6 worm cellular contexts compared by ENCODE assay signal in the genomic region with DNA sequence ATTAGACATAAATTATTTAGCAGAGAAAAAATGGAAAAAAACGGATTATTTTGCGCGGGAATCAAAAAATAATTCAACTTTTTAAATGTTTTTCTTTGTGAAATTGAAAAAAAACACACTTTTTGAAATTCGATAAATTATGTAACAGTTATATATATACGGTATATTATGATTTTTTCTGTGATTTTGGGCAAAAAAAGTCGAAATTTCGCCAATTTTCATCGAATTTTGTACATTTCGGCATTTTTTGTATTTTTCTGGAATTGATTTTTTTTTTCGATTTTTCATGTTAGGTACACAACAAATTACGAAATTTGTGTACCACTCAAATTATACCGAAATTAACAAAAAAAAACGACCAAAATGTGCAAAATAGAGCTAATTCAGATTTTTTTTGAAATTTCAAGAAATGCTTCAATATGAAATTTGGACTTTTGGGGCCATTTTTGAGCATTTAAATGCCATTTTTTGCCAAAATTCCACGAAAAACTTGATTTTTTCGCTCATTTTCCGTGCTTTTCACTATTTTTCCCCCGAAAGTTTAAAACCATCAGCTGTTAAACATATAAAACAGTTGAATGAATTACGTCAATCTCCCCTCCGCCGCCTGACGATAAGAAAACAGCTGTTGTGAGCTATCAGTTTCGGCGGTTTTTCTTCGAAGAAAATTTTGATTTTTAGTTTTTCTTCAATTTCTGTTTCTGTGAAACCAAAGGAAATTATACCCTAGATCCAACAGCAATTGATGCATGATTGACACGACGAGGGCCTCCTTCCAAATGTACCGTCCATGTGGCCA.
A peak's percentile ranks its signal among the peaks of the same experiment; 100 is the strongest.
TF ChIP-seq lines count a peak whose summit lies in the region.

No protein-coding gene starts in this region.

TF ChIP-seq in whole organism, L1 larva, 84 proteins besides CTCF, POLR2A, EP300 and RAD21:
- TF ChIP-seq rnt-1 (tag; optimal IDR thresholded peaks at IDR 0.05; lab: Kevin White, UChicago) (peak; percentile 72), skn-1 (tag; optimal IDR thresholded peaks at IDR 0.05; lab: Kevin White, UChicago) (no peak), nhr-71 (tag; optimal IDR thresholded peaks at IDR 0.05; lab: Kevin White, UChicago) (peak; percentile 40), lsy-2 (tag; optimal IDR thresholded peaks at IDR 0.05; lab: Kevin White, UChicago) (peak in 1 of 2 experiments; percentile 24), snu-23 (GFP tag; optimal IDR thresholded peaks at IDR 0.05; lab: Kevin White, UChicago) (peak; percentile 5), lin-39 (tag; optimal IDR thresholded peaks at IDR 0.05; lab: Kevin White, UChicago) (no peak), lin-14 (GFP tag; optimal IDR thresholded peaks at IDR 0.05; lab: Kevin White, UChicago) (peak; percentile 51), nhr-19 (GFP tag; conservative IDR thresholded peaks at IDR 0.05; lab: Robert Waterston, UW) (peak; percentile 34; the same call in 1 of the 2 replicates)

TF ChIP-seq in whole organism, L2 larva, 48 proteins besides CTCF, POLR2A, EP300 and RAD21:
- TF ChIP-seq mab-5 (tag; optimal IDR thresholded peaks at IDR 0.05; lab: Kevin White, UChicago), result no peak
- peak; percentile 11 for TF ChIP-seq F13H6.1 (tag; optimal IDR thresholded peaks at IDR 0.05; lab: Kevin White, UChicago)

TF ChIP-seq in whole organism, L3 larva, 47 proteins besides CTCF, POLR2A, EP300 and RAD21:
- TF ChIP-seq fos-1 (tag; optimal IDR thresholded peaks at IDR 0.05; lab: Kevin White, UChicago) (no peak), egl-5 (tag; optimal IDR thresholded peaks at IDR 0.05; lab: Kevin White, UChicago) (peak; percentile 1), elt-2 (tag; optimal IDR thresholded peaks at IDR 0.05; lab: Kevin White, UChicago) (peak; percentile 16)

TF ChIP-seq in whole organism, L4 larva, 104 proteins besides CTCF, POLR2A, EP300 and RAD21:
- TF ChIP-seq F49E8.2 (tag; optimal IDR thresholded peaks at IDR 0.05; lab: Kevin White, UChicago; ENCODE audit: borderline replicate concordance) (no peak), zfp-3 (GFP tag; conservative IDR thresholded peaks at IDR 0.05; lab: Robert Waterston, UW) (no peak), fos-1 (tag; optimal IDR thresholded peaks at IDR 0.05; lab: Kevin White, UChicago) (no peak), rbr-2 (tag; optimal IDR thresholded peaks at IDR 0.05; lab: Kevin White, UChicago) (no peak), hlh-11 (tag; optimal IDR thresholded peaks at IDR 0.05; lab: Kevin White, UChicago) (peak; percentile 49), nhr-6 (tag; optimal IDR thresholded peaks at IDR 0.05; lab: Kevin White, UChicago) (no peak), mdl-1 (tag; optimal IDR thresholded peaks at IDR 0.05; lab: Kevin White, UChicago) (no peak), nhr-28 (tag; optimal IDR thresholded peaks at IDR 0.05; lab: Kevin White, UChicago) (no peak), snpc-1.2 (GFP tag; IDR thresholded peaks at IDR 0.05; lab: Robert Waterston, UW) (no peak), mes-2 (tag; optimal IDR thresholded peaks at IDR 0.05; lab: Kevin White, UChicago; ENCODE audit: poor library complexity, severe bottlenecking) (no peak), fkh-10 (GFP tag; optimal IDR thresholded peaks at IDR 0.05; lab: Kevin White, UChicago) (no peak), aha-1 (tag; lab: Kevin White, UChicago) (peak; percentile 98), dmd-6 (GFP tag; IDR thresholded peaks at IDR 0.05; lab: Robert Waterston, UW) (peak; percentile 49), F10B5.3 (tag; optimal IDR thresholded peaks at IDR 0.05; lab: Kevin White, UChicago) (no peak), dve-1 (tag; optimal IDR thresholded peaks at IDR 0.05; lab: Kevin White, UChicago; ENCODE audit: insufficient read depth) (no peak), nhr-111 (GFP tag; optimal IDR thresholded peaks at IDR 0.05; lab: Kevin White, UChicago) (no peak), nhr-11 (tag; optimal IDR thresholded peaks at IDR 0.05; lab: Kevin White, UChicago) (peak; percentile 4), set-16 (GFP tag; IDR thresholded peaks at IDR 0.05; lab: Robert Waterston, UW) (no peak)

TF ChIP-seq in whole organism, mixed stage, embryonic, 35 proteins besides CTCF, POLR2A, EP300 and RAD21:
- peak; percentile 91 for TF ChIP-seq hlh-1 (tag; optimal IDR thresholded peaks at IDR 0.05; lab: Kevin White, UChicago)
- no peak for TF ChIP-seq lin-32 (GFP tag; optimal IDR thresholded peaks at IDR 0.05; lab: Kevin White, UChicago)

TF ChIP-seq in whole organism, young adult, 124 proteins besides CTCF, POLR2A, EP300 and RAD21:
- TF ChIP-seq lsl-1 (GFP tag; optimal IDR thresholded peaks at IDR 0.05; lab: Kevin White, UChicago) (no peak), nhr-80 (tag; optimal IDR thresholded peaks at IDR 0.05; lab: Kevin White, UChicago) (peak; percentile 3), K11D2.4 (GFP tag; IDR thresholded peaks at IDR 0.05; lab: Robert Waterston, UW) (no peak), dpl-1 (GFP tag; optimal IDR thresholded peaks at IDR 0.05; lab: Kevin White, UChicago) (no peak), xnd-1 (tag; optimal IDR thresholded peaks at IDR 0.05; lab: Kevin White, UChicago) (no peak), ccch-3 (GFP tag; optimal IDR thresholded peaks at IDR 0.05; lab: Kevin White, UChicago) (no peak), egl-18 (GFP tag; IDR thresholded peaks at IDR 0.05; lab: Robert Waterston, UW) (no peak), F39B2.1 (GFP tag; IDR thresholded peaks at IDR 0.05; lab: Robert Waterston, UW) (no peak)
